Worm (Caenorhabditis elegans): Measurements from ENCODE around the gene lam-2.
A peak's percentile ranks its signal among the peaks of the same experiment; 100 is the strongest.

DNA sequence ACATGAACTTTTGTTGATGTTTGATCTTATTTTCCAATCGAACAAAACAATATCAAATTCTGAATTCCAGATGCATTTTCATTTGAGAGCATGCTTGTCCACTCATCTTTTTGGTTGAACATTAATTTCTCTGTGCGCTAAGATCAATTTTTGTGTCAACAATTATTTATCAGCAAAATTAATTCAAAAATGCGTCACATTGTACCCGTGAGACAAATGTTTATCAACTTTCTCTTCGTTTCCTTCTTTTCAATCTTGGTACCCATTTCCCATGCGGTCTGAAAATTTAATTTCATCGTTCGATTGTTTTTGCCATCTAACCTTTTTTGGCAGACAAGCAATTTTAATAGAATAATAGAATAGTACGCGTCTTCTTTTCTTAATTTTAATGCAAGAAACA lies 27.0 kb downstream of the lam-2 start:
- TF ChIP-seq nhr-11 (tag; optimal IDR thresholded peaks at IDR 0.05) (no peak), sea-2 (GFP tag; optimal IDR thresholded peaks at IDR 0.05) (no peak), fkh-10 (GFP tag; optimal IDR thresholded peaks at IDR 0.05) (no peak), pqm-1 (tag; optimal IDR thresholded peaks at IDR 0.05) (peak; percentile 70)

Measured in whole organism, L3 larva.